Worm (Caenorhabditis elegans) whole organism, midembryonic: Measurements from ENCODE around the gene Y116F11B.13.

Source experiments
- T22C8.4 ChIP-seq: fragments of 200-800 bp; sonication (Bioruptor generic); IDR thresholded peaks from 2 replicates; pipeline ENCODE4 v1.3.6; 2022; ENCODE audit warnings: missing genetic modification characterization, missing compliant biosample characterization
- cog-1 ChIP-seq: sonication (generic microtip); optimal IDR thresholded peaks from 2 replicates; lab custom pipeline; 2016; ENCODE audit warnings: missing genetic modification characterization, missing compliant biosample characterization
- flt-1 ChIP-seq: fragments of 200-800 bp; sonication (Bioruptor generic); IDR thresholded peaks from 2 replicates; pipeline ENCODE4 v1.3.6; 2022; ENCODE audit warnings: missing genetic modification characterization, missing compliant biosample characterization
- klf-2 ChIP-seq: fragments of 200-800 bp; sonication (Bioruptor generic); conservative IDR thresholded peaks from 2 replicates; pipeline ENCODE4 v1.3.6; 2022; ENCODE audit warnings: missing genetic modification reagents, missing genetic modification characterization, missing compliant biosample characterization
- med-1 ChIP-seq: sonication (generic microtip); optimal IDR thresholded peaks from 2 replicates; lab custom pipeline; 2017; ENCODE audit warnings: missing genetic modification characterization, mild to moderate bottlenecking, missing compliant biosample characterization, antibody characterized with exemption, missing genetic modification reagents; ENCODE audit not compliant: insufficient read depth
- ref-1 ChIP-seq: fragments of 200-800 bp; sonication (Bioruptor generic); conservative IDR thresholded peaks from 2 replicates; pipeline ENCODE4 v1.3.6; 2022; ENCODE audit warnings: missing genetic modification reagents, missing genetic modification characterization, missing compliant biosample characterization
- tab-1 ChIP-seq: fragments of 200-800 bp; sonication (Bioruptor generic); IDR thresholded peaks from 2 replicates; pipeline ENCODE4 v1.3.6; 2022; ENCODE audit warnings: missing genetic modification characterization, missing compliant biosample characterization
- ztf-23 ChIP-seq: fragments of 200-800 bp; sonication (Bioruptor generic); IDR thresholded peaks from 2 replicates; pipeline ENCODE4 v1.3.6; 2022; ENCODE audit warnings: missing genetic modification reagents, missing genetic modification characterization, missing compliant biosample characterization
- ztf-29 ChIP-seq: fragments of 200-800 bp; sonication (Bioruptor generic); IDR thresholded peaks from 2 replicates; pipeline ENCODE4 v1.3.6; 2022; ENCODE audit warnings: missing genetic modification reagents, missing genetic modification characterization, missing compliant biosample characterization

Gene Y116F11B.13

ce11 chrV:19882916-19883315 lies at the start of gene Y116F11B.13:
TSS of gene Y116F11B.13 (plus strand) at chrV:19883216.
- TF ChIP-seq flt-1 (GFP tag; lab: Robert Waterston, UW) (no peak), klf-2 (GFP tag; lab: Robert Waterston, UW) (no peak), ztf-23 (no peak), tab-1 (GFP tag; lab: Robert Waterston, UW) (no peak), cog-1 (tag; lab: Kevin White, UChicago) (no peak), T22C8.4 (GFP tag; lab: Robert Waterston, UW) (no peak), ref-1 (no peak), ztf-29 (no peak), med-1 (GFP tag; lab: Kevin White, UChicago) (no peak)

ce11 chrV:19836142-19836541 lies 46.9 kb upstream of the Y116F11B.13 start, which contains the start of gene srw-38:
TSS of gene srw-38 (plus strand) at chrV:19836442.
- TF ChIP-seq tab-1 (GFP tag; lab: Robert Waterston, UW) (no peak), flt-1 (GFP tag; lab: Robert Waterston, UW) (no peak), ztf-23 (no peak), ztf-29 (no peak), ref-1 (no peak), T22C8.4 (GFP tag; lab: Robert Waterston, UW) (no peak), klf-2 (GFP tag; lab: Robert Waterston, UW) (no peak), med-1 (GFP tag; lab: Kevin White, UChicago) (no peak), cog-1 (tag; lab: Kevin White, UChicago) (no peak)

- TF ChIP-seq ztf-23 (no peak), T22C8.4 (GFP tag; lab: Robert Waterston, UW) (no peak), cog-1 (tag; lab: Kevin White, UChicago) (no peak), klf-2 (GFP tag; lab: Robert Waterston, UW) (no peak), flt-1 (GFP tag; lab: Robert Waterston, UW) (no peak), ref-1 (no peak), tab-1 (GFP tag; lab: Robert Waterston, UW) (no peak), ztf-29 (no peak), med-1 (GFP tag; lab: Kevin White, UChicago) (no peak)
These were observed 36.8 kb upstream of the Y116F11B.13 start, which contains the start of gene Y116F11B.6 for ce11 chrV:19845927-19846845. TSS of gene Y116F11B.6 (minus strand) at chrV:19845977.

- no peak for TF ChIP-seq T22C8.4 (GFP tag; lab: Robert Waterston, UW)
- no peak for TF ChIP-seq cog-1 (tag; lab: Kevin White, UChicago)
- no peak for TF ChIP-seq ztf-23
- TF ChIP-seq ref-1: no peak
- TF ChIP-seq tab-1 (GFP tag; lab: Robert Waterston, UW): no peak
- no peak for TF ChIP-seq klf-2 (GFP tag; lab: Robert Waterston, UW)
- TF ChIP-seq ztf-29: no peak
- no peak for TF ChIP-seq med-1 (GFP tag; lab: Kevin White, UChicago)
- TF ChIP-seq flt-1 (GFP tag; lab: Robert Waterston, UW): no peak
These were observed 35.0 kb upstream of the Y116F11B.13 start, which contains the start of gene Y116F11B.7 for ce11 chrV:19848014-19848413. TSS of gene Y116F11B.7 (plus strand) at chrV:19848314.

ce11 chrV:19853610-19854009 lies 29.4 kb upstream of the Y116F11B.13 start:
- TF ChIP-seq med-1 (GFP tag; lab: Kevin White, UChicago) (no peak), cog-1 (tag; lab: Kevin White, UChicago) (no peak), ztf-29 (no peak), ztf-23 (no peak), klf-2 (GFP tag; lab: Robert Waterston, UW) (no peak), tab-1 (GFP tag; lab: Robert Waterston, UW) (no peak)

- TF ChIP-seq med-1 (GFP tag; lab: Kevin White, UChicago) (no peak), ref-1 (no peak), flt-1 (GFP tag; lab: Robert Waterston, UW) (no peak), klf-2 (GFP tag; lab: Robert Waterston, UW) (no peak), cog-1 (tag; lab: Kevin White, UChicago) (no peak), ztf-23 (no peak), tab-1 (GFP tag; lab: Robert Waterston, UW) (no peak), ztf-29 (no peak), T22C8.4 (GFP tag; lab: Robert Waterston, UW) (no peak)
These were observed 26.7 kb upstream of the Y116F11B.13 start for ce11 chrV:19856335-19856734.

- no peak for TF ChIP-seq med-1 (GFP tag; lab: Kevin White, UChicago)
- no peak for TF ChIP-seq ztf-29
- TF ChIP-seq T22C8.4 (GFP tag; lab: Robert Waterston, UW): no peak
- TF ChIP-seq ref-1: no peak
- no peak for TF ChIP-seq tab-1 (GFP tag; lab: Robert Waterston, UW)
- TF ChIP-seq flt-1 (GFP tag; lab: Robert Waterston, UW): no peak
- TF ChIP-seq klf-2 (GFP tag; lab: Robert Waterston, UW): no peak
- no peak for TF ChIP-seq cog-1 (tag; lab: Kevin White, UChicago)
- TF ChIP-seq ztf-23: no peak
These were observed 26.1 kb upstream of the Y116F11B.13 start for ce11 chrV:19856933-19857332.

ce11 chrV:19857334-19857733 lies 25.7 kb upstream of the Y116F11B.13 start, which contains the start of gene Y116F11B.8:
TSS of gene Y116F11B.8 (plus strand) at chrV:19857634.
- no peak for TF ChIP-seq klf-2 (GFP tag; lab: Robert Waterston, UW)

ce11 chrV:19860225-19860624 lies 22.8 kb upstream of the Y116F11B.13 start:
- TF ChIP-seq tab-1 (GFP tag; lab: Robert Waterston, UW): no peak
- TF ChIP-seq klf-2 (GFP tag; lab: Robert Waterston, UW): no peak
